Worm (Caenorhabditis elegans): ENCODE measurements around the gene srw-107.

srw-107 gene

DNA sequence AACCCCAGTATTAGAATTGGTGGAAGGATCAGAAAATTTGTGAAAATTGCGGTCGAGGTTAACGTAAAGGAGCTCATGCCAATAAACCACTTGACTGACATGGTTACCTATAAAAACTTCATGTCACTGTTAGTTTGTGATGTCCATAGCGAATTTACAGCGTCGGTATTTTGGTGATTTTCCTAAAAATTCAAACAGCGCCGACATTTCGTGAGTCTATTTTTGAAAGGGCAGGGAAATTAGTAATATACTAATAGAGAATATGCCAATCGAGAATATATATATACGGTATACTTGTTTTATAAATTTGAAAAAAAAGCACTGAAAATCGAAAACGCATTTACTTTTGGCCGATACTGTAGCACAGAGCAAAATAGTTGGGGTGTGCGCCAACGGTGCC is 34.6 kb upstream of the srw-107 start, which contains the start of gene srx-8:
TSS of gene srx-8 (minus strand) at position 101 of the 400 bp plus-strand sequence.
- TF ChIP-seq elt-2 (tag; optimal IDR thresholded peaks at IDR 0.05) = no peak
- no peak for TF ChIP-seq ets-5 (GFP tag; IDR thresholded peaks at IDR 0.05)
- no peak for TF ChIP-seq mep-1 (tag; optimal IDR thresholded peaks at IDR 0.05)
- no peak for TF ChIP-seq efl-1 (optimal IDR thresholded peaks at IDR 0.05)
- TF ChIP-seq efl-1 (GFP tag; optimal IDR thresholded peaks at IDR 0.05 in 1 of 2) = peak in 1 of 2 experiments; percentile 56
- TF ChIP-seq snpc-4 (tag; optimal IDR thresholded peaks at IDR 0.05) = no peak

DNA sequence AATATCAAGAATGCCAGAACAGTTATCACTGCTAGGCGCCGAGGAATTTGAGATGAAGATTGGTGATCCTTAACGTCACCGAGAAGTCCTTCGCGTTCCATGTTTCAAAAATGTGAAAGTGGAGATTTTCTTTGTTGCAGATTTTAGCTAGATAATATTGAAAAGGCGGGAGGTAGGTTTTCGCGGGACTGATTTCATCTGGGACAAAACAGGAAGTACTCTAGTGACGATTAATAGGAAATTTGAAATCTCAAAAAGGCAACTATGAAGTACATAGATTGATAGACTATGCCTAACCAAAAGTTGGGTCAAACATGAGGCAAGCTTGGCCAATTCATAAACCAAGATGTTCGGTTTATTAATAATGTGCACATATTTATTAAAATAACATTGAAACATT is 31.6 kb upstream of the srw-107 start, which contains the start of gene C14C6.8:
TSS of gene C14C6.8 (minus strand) at position 101 of the 400 bp plus-strand sequence.
- no peak for TF ChIP-seq fos-1 (tag; optimal IDR thresholded peaks at IDR 0.05)
- TF ChIP-seq ztf-11 (tag; optimal IDR thresholded peaks at IDR 0.05) = no peak
- no peak for TF ChIP-seq egl-27 (tag; optimal IDR thresholded peaks at IDR 0.05)
- no peak for TF ChIP-seq sox-4 (tag; optimal IDR thresholded peaks at IDR 0.05)
- no peak for TF ChIP-seq fkh-8 (tag; optimal IDR thresholded peaks at IDR 0.05)
- no peak for TF ChIP-seq nhr-47 (tag; optimal IDR thresholded peaks at IDR 0.05)

- TF ChIP-seq isw-1 (GFP tag; IDR thresholded peaks at IDR 0.05) (no peak), snpc-4 (tag; optimal IDR thresholded peaks at IDR 0.05) (no peak), fkh-8 (tag; optimal IDR thresholded peaks at IDR 0.05) (no peak), aha-1 (tag; optimal IDR thresholded peaks at IDR 0.05) (no peak), alr-1 (tag; optimal IDR thresholded peaks at IDR 0.05; ENCODE audit: borderline replicate concordance) (no peak), hpl-2 (GFP tag; optimal IDR thresholded peaks at IDR 0.05) (no peak), unc-30 (tag; optimal IDR thresholded peaks at IDR 0.05) (no peak), zag-1 (tag; optimal IDR thresholded peaks at IDR 0.05) (no peak), lsy-2 (tag; optimal IDR thresholded peaks at IDR 0.05) (no peak), ztf-4 (tag; optimal IDR thresholded peaks at IDR 0.05) (no peak), vab-15 (tag; optimal IDR thresholded peaks at IDR 0.05) (no peak), blmp-1 (tag; optimal IDR thresholded peaks at IDR 0.05) (no peak), hlh-4 (tag; optimal IDR thresholded peaks at IDR 0.05) (no peak), tlp-1 (tag; optimal IDR thresholded peaks at IDR 0.05) (no peak), lin-35 (GFP tag; optimal IDR thresholded peaks at IDR 0.05) (no peak)
Observed at ce11 chrV:552406-552805, 31.0 kb upstream of the srw-107 start.

ce11 chrV:547980-548379 is 26.6 kb upstream of the srw-107 start, which contains the start of gene C14C6.6:
TSS of gene C14C6.6 (minus strand) at chrV:548080.
- TF ChIP-seq pqm-1 (tag; optimal IDR thresholded peaks at IDR 0.05) (no peak), mab-9 (GFP tag; IDR thresholded peaks at IDR 0.05) (no peak), Y116A8C.19 (tag; optimal IDR thresholded peaks at IDR 0.05; ENCODE audit: borderline replicate concordance) (no peak), C34B4.2 (tag; optimal IDR thresholded peaks at IDR 0.05) (no peak), efl-1 (optimal IDR thresholded peaks at IDR 0.05) (no peak), efl-1 (GFP tag; optimal IDR thresholded peaks at IDR 0.05 in 1 of 2) (no peak), mdl-1 (tag; optimal IDR thresholded peaks at IDR 0.05) (no peak), dsc-1 (tag; optimal IDR thresholded peaks at IDR 0.05) (no peak), efl-3 (GFP tag; optimal IDR thresholded peaks at IDR 0.05) (no peak), irx-1 (tag; optimal IDR thresholded peaks at IDR 0.05) (no peak), skn-1 (tag; optimal IDR thresholded peaks at IDR 0.05) (no peak), ztf-4 (tag; optimal IDR thresholded peaks at IDR 0.05) (no peak), unc-30 (tag; optimal IDR thresholded peaks at IDR 0.05) (no peak), ces-1 (GFP tag; optimal IDR thresholded peaks at IDR 0.05) (no peak), jun-1 (tag; optimal IDR thresholded peaks at IDR 0.05) (no peak), unc-98 (GFP tag; IDR thresholded peaks at IDR 0.05) (no peak), nhr-28 (tag; optimal IDR thresholded peaks at IDR 0.05) (no peak)

All from whole organism, L1 larva.